Fruit fly (Drosophila melanogaster) whole organism, embryonic: ENCODE data around the gene CG32554.
A peak's percentile ranks its signal among the peaks of the same experiment; 100 is the strongest.

ENCODE experiments used
- Awh ChIP-seq: fragments of 200-800 bp; sonication (Bioruptor generic); IDR thresholded peaks from 2 replicates; pipeline ENCODE4, ENCODE4 v1.3.6; 2022; ENCODE audit warnings: missing biosample characterization, missing genetic modification characterization
- BEAF-32 ChIP-seq: fragments of 200-800 bp; sonication (Bioruptor generic); optimal IDR thresholded peaks from 3 replicates; lab custom pipeline; 2017; ENCODE audit warnings: missing biosample characterization, missing genetic modification characterization, mild to moderate bottlenecking, moderate library complexity, missing genetic modification reagents
- CG10654 ChIP-seq: fragments of 200-800 bp; sonication (Bioruptor generic); optimal IDR thresholded peaks from 2 replicates; lab custom pipeline; 2016; ENCODE audit warnings: missing biosample characterization, missing genetic modification characterization
- CG11456 ChIP-seq: fragments of 200-800 bp; sonication (Bioruptor generic); IDR thresholded peaks from 3 replicates; pipeline ENCODE4 v1.3.6; 2022; ENCODE audit warnings: missing biosample characterization, missing genetic modification characterization
- CG11560 ChIP-seq: fragments of 200-800 bp; sonication (Bioruptor generic); IDR thresholded peaks from 3 replicates; pipeline ENCODE4 v1.3.6; 2022; ENCODE audit warnings: missing biosample characterization, missing genetic modification characterization
- CG12391 ChIP-seq: fragments of 200-800 bp; sonication (Bioruptor generic); optimal IDR thresholded peaks from 3 replicates; lab custom pipeline; 2018; ENCODE audit warnings: missing biosample characterization, mild to moderate bottlenecking, missing genetic modification characterization, moderate library complexity
- CG12744 ChIP-seq: fragments of 200-800 bp; sonication (Bioruptor generic); optimal IDR thresholded peaks from 2 replicates; lab custom pipeline; 2016; ENCODE audit warnings: missing biosample characterization, missing genetic modification characterization
- CG13424 ChIP-seq: fragments of 200-800 bp; sonication (Bioruptor generic); optimal IDR thresholded peaks from 2 replicates; lab custom pipeline; 2019; ENCODE audit warnings: missing biosample characterization, mild to moderate bottlenecking, missing genetic modification characterization, moderate library complexity
- CG15011 ChIP-seq: fragments of 200-800 bp; sonication (Bioruptor generic); optimal IDR thresholded peaks from 3 replicates; lab custom pipeline; 2018; ENCODE audit warnings: missing biosample characterization, mild to moderate bottlenecking, missing genetic modification characterization
- CG15269 ChIP-seq: fragments of 200-800 bp; sonication (Bioruptor generic); optimal IDR thresholded peaks from 2 replicates; lab custom pipeline; 2018; ENCODE audit warnings: missing biosample characterization, mild to moderate bottlenecking, missing genetic modification characterization, moderate library complexity
- CG1603 ChIP-seq: fragments of 200-800 bp; sonication (Bioruptor generic); optimal IDR thresholded peaks from 2 replicates; lab custom pipeline; 2019; ENCODE audit warnings: missing biosample characterization, mild to moderate bottlenecking, missing genetic modification characterization, moderate library complexity
- CG16813 ChIP-seq: fragments of 200-800 bp; sonication (Bioruptor generic); IDR thresholded peaks from 3 replicates; pipeline ENCODE4 v1.3.6; 2022; ENCODE audit warnings: missing biosample characterization, missing genetic modification characterization; ENCODE audit not compliant: partially characterized antibody
- CG16863 ChIP-seq: fragments of 200-800 bp; sonication (Bioruptor generic); optimal IDR thresholded peaks from 3 replicates; lab custom pipeline; 2016; ENCODE audit warnings: missing biosample characterization, missing genetic modification characterization
- CG2116 ChIP-seq: fragments of 200-800 bp; sonication (Bioruptor generic); optimal IDR thresholded peaks from 3 replicates; lab custom pipeline; 2018; ENCODE audit warnings: missing biosample characterization, mild to moderate bottlenecking, missing genetic modification characterization
- CG2120 ChIP-seq: fragments of 200-800 bp; sonication (Bioruptor generic); optimal IDR thresholded peaks from 3 replicates; lab custom pipeline; 2016; ENCODE audit warnings: missing biosample characterization, missing genetic modification characterization
- CG2712 ChIP-seq: fragments of 200-800 bp; optimal IDR thresholded peaks from 3 replicates; lab custom pipeline; 2019; ENCODE audit warnings: missing biosample characterization, mild to moderate bottlenecking, missing genetic modification characterization, moderate library complexity
- CG32767 ChIP-seq: fragments of 200-800 bp; sonication (Bioruptor generic); IDR thresholded peaks from 2 replicates; pipeline ENCODE4 v1.3.6; 2022; ENCODE audit warnings: missing biosample characterization, missing genetic modification characterization
- CG42726 ChIP-seq: fragments of 200-800 bp; sonication (Bioruptor generic); IDR thresholded peaks from 2 replicates; pipeline ENCODE4 v1.3.6; 2022; ENCODE audit warnings: missing biosample characterization, missing genetic modification characterization; ENCODE audit not compliant: partially characterized antibody
- CG43689 ChIP-seq: fragments of 200-800 bp; sonication (Bioruptor generic); IDR thresholded peaks from 2 replicates; pipeline ENCODE4 v1.3.6; 2022; ENCODE audit warnings: missing biosample characterization, missing genetic modification characterization
- CG4730 ChIP-seq: fragments of 200-800 bp; sonication (Bioruptor generic); IDR thresholded peaks from 2 replicates; pipeline ENCODE4 v1.3.6; 2022; ENCODE audit warnings: missing biosample characterization, missing genetic modification characterization
- CG5953 ChIP-seq: fragments of 200-800 bp; sonication (Bioruptor generic); IDR thresholded peaks from 2 replicates; pipeline ENCODE4 v1.3.6; 2022; ENCODE audit warnings: missing biosample characterization, missing genetic modification characterization
- CG6791 ChIP-seq: fragments of 200-800 bp; sonication (Bioruptor generic); IDR thresholded peaks from 3 replicates; pipeline ENCODE4 v1.3.6; 2022; ENCODE audit warnings: missing biosample characterization, missing genetic modification characterization; ENCODE audit not compliant: partially characterized antibody
- CG7963 ChIP-seq: fragments of 200-800 bp; sonication (Bioruptor generic); IDR thresholded peaks from 3 replicates; pipeline ENCODE4 v1.3.6; 2022; ENCODE audit warnings: missing biosample characterization, missing genetic modification characterization; ENCODE audit not compliant: partially characterized antibody
- CG9932 ChIP-seq: fragments of 200-800 bp; sonication (Bioruptor generic); IDR thresholded peaks from 2 replicates; pipeline ENCODE4 v1.3.6; 2022; ENCODE audit warnings: missing biosample characterization, missing genetic modification characterization
- Doc2 ChIP-seq: fragments of 200-800 bp; sonication (Bioruptor generic); IDR thresholded peaks from 2 replicates; pipeline ENCODE4 v1.3.6; 2022; ENCODE audit warnings: missing biosample characterization, missing genetic modification characterization
- E2f2 ChIP-seq: fragments of 200-800 bp; sonication (Bioruptor generic); IDR thresholded peaks from 2 replicates; pipeline ENCODE4 v1.3.6; 2022; ENCODE audit warnings: missing biosample characterization, missing genetic modification characterization
- Ets65A ChIP-seq: fragments of 200-800 bp; sonication (Bioruptor generic); peaks from one replicate; lab custom pipeline; 2016; ENCODE audit warnings: missing biosample characterization, missing genetic modification characterization
- Ets97D ChIP-seq: fragments of 200-800 bp; sonication (Bioruptor generic); optimal IDR thresholded peaks from 3 replicates; lab custom pipeline; 2016; ENCODE audit warnings: missing biosample characterization, missing genetic modification characterization
- Myb ChIP-seq: fragments of 200-800 bp; sonication (Bioruptor generic); optimal IDR thresholded peaks from 2 replicates; lab custom pipeline; 2016; ENCODE audit warnings: missing biosample characterization, missing genetic modification characterization
- ap ChIP-seq: fragments of 200-800 bp; sonication (Bioruptor generic); IDR thresholded peaks from 2 replicates; pipeline ENCODE4 v1.3.6; 2022; ENCODE audit warnings: missing biosample characterization, missing genetic modification characterization
- crp ChIP-seq, 2 experiments: fragments of 200-800 bp; sonication (Bioruptor generic); optimal IDR thresholded peaks; 2 replicates in 1 of 2; 3 replicates in 1 of 2; lab custom pipeline; 2017; ENCODE audit warnings: missing biosample characterization in 2 of 2, missing genetic modification characterization in 2 of 2, mild to moderate bottlenecking in 1 of 2, moderate library complexity in 1 of 2
- dmrt11E ChIP-seq: fragments of 200-800 bp; sonication (Bioruptor generic); optimal IDR thresholded peaks from 3 replicates; lab custom pipeline; 2018; ENCODE audit warnings: missing biosample characterization, mild to moderate bottlenecking, missing genetic modification characterization, moderate library complexity
- dpn ChIP-seq, 2 experiments: fragments of 200-800 bp; sonication (Bioruptor generic); optimal IDR thresholded peaks; 3 replicates each; lab custom pipeline; 2016; ENCODE audit warnings: missing biosample characterization in 2 of 2, missing genetic modification characterization in 2 of 2
- ems ChIP-seq: fragments of 200-800 bp; sonication (Bioruptor generic); optimal IDR thresholded peaks from 3 replicates; lab custom pipeline; 2016; ENCODE audit warnings: missing biosample characterization, missing genetic modification characterization
- gfzf ChIP-seq: fragments of 200-800 bp; sonication (Bioruptor generic); optimal IDR thresholded peaks from 2 replicates; lab custom pipeline; 2016; ENCODE audit warnings: missing biosample characterization, mild to moderate bottlenecking, missing genetic modification characterization, moderate library complexity
- hb ChIP-seq: fragments of 200-800 bp; sonication (Bioruptor generic); IDR thresholded peaks from 3 replicates; pipeline ENCODE4 v1.3.6; 2022; ENCODE audit warnings: missing biosample characterization, missing genetic modification characterization; ENCODE audit not compliant: partially characterized antibody
- klu ChIP-seq: fragments of 200-800 bp; sonication (Bioruptor generic); IDR thresholded peaks from 2 replicates; pipeline ENCODE4 v1.3.6; 2022; ENCODE audit warnings: missing biosample characterization, missing genetic modification characterization
- kni ChIP-seq: fragments of 200-800 bp; sonication (Bioruptor generic); optimal IDR thresholded peaks from 3 replicates; lab custom pipeline; 2017; ENCODE audit warnings: mild to moderate bottlenecking, missing biosample characterization, missing genetic modification reagents, missing genetic modification characterization
- lab ChIP-seq: fragments of 200-800 bp; sonication (Bioruptor generic); optimal IDR thresholded peaks from 3 replicates; lab custom pipeline; 2017; ENCODE audit warnings: missing biosample characterization, missing genetic modification characterization, mild to moderate bottlenecking, moderate library complexity, missing genetic modification reagents
- lola ChIP-seq, 3 experiments: fragments of >200 bp in 2 of 3; fragments of 200-800 bp in 1 of 3; sonication (Bioruptor generic) in 1 of 3; optimal IDR thresholded peaks; 2 replicates each; lab custom pipeline; 2017 to 2019; ENCODE audit warnings: missing biosample characterization in 3 of 3, missing genetic modification characterization in 3 of 3, mild to moderate bottlenecking in 1 of 3, moderate library complexity in 1 of 3
- pzg ChIP-seq: fragments of 200-800 bp; sonication (Bioruptor generic); optimal IDR thresholded peaks from 3 replicates; lab custom pipeline; 2018; ENCODE audit warnings: missing biosample characterization, mild to moderate bottlenecking, missing genetic modification characterization, moderate library complexity
- row ChIP-seq: fragments of 200-800 bp; sonication (Bioruptor generic); IDR thresholded peaks from 3 replicates; pipeline ENCODE4 v1.3.6; 2022; ENCODE audit warnings: missing biosample characterization, missing genetic modification characterization
- sens ChIP-seq: fragments of 200-800 bp; sonication (Bioruptor generic); peaks from one replicate; lab custom pipeline; 2016; ENCODE audit warnings: missing biosample characterization, missing genetic modification characterization
- so ChIP-seq: fragments of 200-800 bp; sonication (Bioruptor generic); IDR thresholded peaks from 3 replicates; pipeline ENCODE4 v1.3.6; 2022; ENCODE audit warnings: missing biosample characterization, missing genetic modification characterization
- ssp ChIP-seq: fragments of 200-800 bp; sonication (Bioruptor generic); IDR thresholded peaks from 2 replicates; pipeline ENCODE4 v1.3.6; 2022; ENCODE audit warnings: missing biosample characterization, missing genetic modification characterization
- tll ChIP-seq, 2 experiments: fragments of 200-800 bp in 1 of 2; fragments of >200 bp in 1 of 2; sonication (Bioruptor generic) in 1 of 2; optimal IDR thresholded peaks; 2 replicates each; lab custom pipeline; 2017 to 2019; ENCODE audit warnings: missing biosample characterization in 2 of 2, missing genetic modification characterization in 2 of 2, mild to moderate bottlenecking in 1 of 2, moderate library complexity in 1 of 2
- tna ChIP-seq: fragments of 200-800 bp; sonication (Bioruptor generic); IDR thresholded peaks from 2 replicates; pipeline ENCODE4 v1.3.6; 2022; ENCODE audit warnings: missing biosample characterization, missing genetic modification characterization; ENCODE audit not compliant: partially characterized antibody
- trem ChIP-seq: fragments of 200-800 bp; optimal IDR thresholded peaks from 3 replicates; lab custom pipeline; 2019; ENCODE audit warnings: missing biosample characterization, mild to moderate bottlenecking, missing genetic modification characterization, moderate library complexity
- unc-4 ChIP-seq: fragments of 200-800 bp; sonication (Bioruptor generic); IDR thresholded peaks from 2 replicates; pipeline ENCODE4 v1.3.6; 2022; ENCODE audit warnings: missing biosample characterization, missing genetic modification characterization; ENCODE audit not compliant: partially characterized antibody
- vnd ChIP-seq: fragments of 200-800 bp; sonication (Bioruptor generic); IDR thresholded peaks from 3 replicates; pipeline ENCODE4 v1.3.6; 2022; ENCODE audit warnings: missing biosample characterization, missing genetic modification characterization; ENCODE audit not compliant: partially characterized antibody

CG32554 gene

dm6 chrX:17887208-17887627 lies 34.7 kb upstream of the CG32554 start, which contains the start of gene mnb (continued):
- TF ChIP-seq ap (GFP tag; lab: Robert Waterston, UW) (no peak), crp (GFP tag; optimal IDR thresholded peaks at IDR 0.05; lab: Kevin White, UChicago) (no peak), CG11456 (GFP tag; lab: Robert Waterston, UW) (peak; percentile 8; the same call in 1 of the 3 replicates), Ets65A (peak; percentile 94), CG2120 (peak; percentile 42), gfzf (GFP tag; lab: Kevin White, UChicago) (peak; percentile 55), pzg (GFP tag; lab: Kevin White, UChicago) (peak; percentile 83), CG13424 (tag; lab: Kevin White, UChicago) (peak; percentile 14), Myb (GFP tag; lab: Kevin White, UChicago) (peak; percentile 87), CG12391 (peak; percentile 6), ssp (GFP tag; lab: Robert Waterston, UW) (no peak), CG16863 (peak; percentile 26), CG43689 (no peak), CG10654 (GFP tag; lab: Kevin White, UChicago) (no peak), unc-4 (GFP tag; lab: Robert Waterston, UW) (peak; percentile 98), klu (GFP tag; lab: Robert Waterston, UW) (no peak), Awh (no peak), CG5953 (GFP tag; lab: Robert Waterston, UW) (no peak), kni (GFP tag; lab: Kevin White, UChicago) (no peak), E2f2 (GFP tag; lab: Robert Waterston, UW) (peak; percentile 83), CG42726 (GFP tag; lab: Robert Waterston, UW) (peak; percentile 92), BEAF-32 (GFP tag; lab: Kevin White, UChicago) (peak; percentile 99), hb (peak; percentile 99), CG11560 (tag; lab: Robert Waterston, UW) (peak; percentile 96), Ets97D (peak; percentile 68), tll (GFP tag; optimal IDR thresholded peaks at IDR 0.05; lab: Kevin White, UChicago) (no peak), lola (GFP tag; optimal IDR thresholded peaks at IDR 0.05; lab: Kevin White, UChicago) (no peak), CG1603 (tag; lab: Kevin White, UChicago) (peak; percentile 19), CG7963 (peak; percentile 97), row (GFP tag; lab: Robert Waterston, UW) (peak; percentile 63), sens (peak; percentile 91), lab (peak; percentile 46), CG9932 (GFP tag; lab: Robert Waterston, UW) (peak; percentile 72), CG12744 (no peak), CG4730 (no peak), dmrt11E (no peak), ems (GFP tag; lab: Kevin White, UChicago) (peak; percentile 11), CG2712 (tag; lab: Kevin White, UChicago) (no peak), CG2116 (peak; percentile 91), CG6791 (GFP tag; lab: Robert Waterston, UW) (peak; percentile 98), Doc2 (GFP tag; lab: Robert Waterston, UW) (no peak), tna (GFP tag; lab: Robert Waterston, UW) (peak; percentile 98), CG15269 (tag; lab: Kevin White, UChicago) (no peak), CG15011 (GFP tag; lab: Kevin White, UChicago) (no peak), trem (tag; lab: Kevin White, UChicago) (peak; percentile 58), dpn (GFP tag; optimal IDR thresholded peaks at IDR 0.05; lab: Kevin White, UChicago) (peak in 1 of 2 experiments; percentile 16), vnd (GFP tag; lab: Robert Waterston, UW) (peak; percentile 100), so (GFP tag; lab: Robert Waterston, UW) (no peak), CG16813 (peak; percentile 99), CG32767 (GFP tag; lab: Robert Waterston, UW) (no peak)
